Worm (Caenorhabditis elegans) whole organism, L1 larva: ENCODE measurements around the gene K09C8.8.
A peak's percentile ranks its signal among the peaks of the same experiment; 100 is the strongest.

Experiments
- C04F5.9 ChIP-seq: sonication (generic microtip); optimal IDR thresholded peaks from 2 replicates; lab custom pipeline; 2016; ENCODE audit warnings: missing genetic modification characterization, missing compliant biosample characterization
- F16B12.6 ChIP-seq: fragments of 150-350 bp; optimal IDR thresholded peaks from 2 replicates; lab custom pipeline; 2014; ENCODE audit warnings: missing biosample characterization, missing genetic modification characterization
- aha-1 ChIP-seq: fragments of 150-350 bp; optimal IDR thresholded peaks from 2 replicates; lab custom pipeline; 2014; ENCODE audit warnings: missing biosample characterization, missing genetic modification characterization
- alr-1 ChIP-seq: fragments of 200-800 bp; sonication (Bioruptor generic); optimal IDR thresholded peaks from 2 replicates; lab custom pipeline; 2018; ENCODE audit warnings: borderline replicate concordance, mild to moderate bottlenecking, missing genetic modification characterization, missing compliant biosample characterization
- ama-1 ChIP-seq: fragments of 150-350 bp; optimal IDR thresholded peaks from 2 replicates; lab custom pipeline; 2014
- blmp-1 ChIP-seq: fragments of 150-350 bp; optimal IDR thresholded peaks from 2 replicates; lab custom pipeline; 2014; ENCODE audit warnings: missing biosample characterization, missing genetic modification characterization
- ceh-8 ChIP-seq: fragments of 200-800 bp; sonication (Bioruptor generic); optimal IDR thresholded peaks from 2 replicates; lab custom pipeline; 2018; ENCODE audit warnings: mild to moderate bottlenecking, missing genetic modification characterization, moderate library complexity, missing compliant biosample characterization
- ces-1 ChIP-seq: fragments of 150-350 bp; optimal IDR thresholded peaks from 2 replicates; lab custom pipeline; 2014; ENCODE audit warnings: missing biosample characterization, missing genetic modification reagents, missing genetic modification characterization
- efl-1 ChIP-seq, 4 experiments: fragments of 150-350 bp; optimal IDR thresholded peaks in 3 of 4; peaks in 1 of 4; 1 replicate in 1 of 4; 2 replicates in 3 of 4; lab custom pipeline; 2014; ENCODE audit warnings: missing biosample characterization in 2 of 4, missing genetic modification characterization in 2 of 4, missing genetic modification reagents in 2 of 4
- egl-27 ChIP-seq, 2 experiments: fragments of 150-350 bp in 1 of 2; sonication (generic microtip); optimal IDR thresholded peaks; 3 replicates each; lab custom pipeline; 2017 to 2018; ENCODE audit warnings: missing biosample characterization in 2 of 2, missing genetic modification characterization in 2 of 2, missing genetic modification reagents in 2 of 2
- elt-2 ChIP-seq: sonication (generic microtip); optimal IDR thresholded peaks from 2 replicates; lab custom pipeline; 2016; ENCODE audit warnings: missing genetic modification characterization, mild to moderate bottlenecking, inconsistent platforms, missing compliant biosample characterization, missing genetic modification reagents
- elt-3 ChIP-seq, 6 experiments: fragments of 150-350 bp in 1 of 6; sonication (generic microtip); optimal IDR thresholded peaks; 2 replicates each; lab custom pipeline; 2017 to 2018; ENCODE audit warnings: missing biosample characterization in 6 of 6, missing genetic modification characterization in 6 of 6, inconsistent platforms in 1 of 6
- ets-5 ChIP-seq: fragments of 200-800 bp; sonication (Bioruptor generic); IDR thresholded peaks from 2 replicates; pipeline ENCODE4 v1.3.6; 2022; ENCODE audit warnings: missing genetic modification characterization, missing compliant biosample characterization
- fkh-4 ChIP-seq: sonication (generic microtip); optimal IDR thresholded peaks from 2 replicates; lab custom pipeline; 2016; ENCODE audit warnings: missing compliant biosample characterization, missing genetic modification characterization, borderline replicate concordance
- hlh-4 ChIP-seq: sonication (generic microtip); optimal IDR thresholded peaks from 2 replicates; lab custom pipeline; 2016; ENCODE audit warnings: mild to moderate bottlenecking, missing genetic modification characterization, missing compliant biosample characterization
- hpl-2 ChIP-seq: fragments of 150-350 bp; optimal IDR thresholded peaks from 2 replicates; lab custom pipeline; 2014; ENCODE audit warnings: missing biosample characterization, missing genetic modification reagents, missing genetic modification characterization
- lin-14 ChIP-seq: fragments of 200-800 bp; sonication (Bioruptor generic); optimal IDR thresholded peaks from 2 replicates; lab custom pipeline; 2018; ENCODE audit warnings: mild to moderate bottlenecking, missing genetic modification characterization, moderate library complexity, missing compliant biosample characterization
- lin-15B ChIP-seq: fragments of 150-350 bp; sonication (generic microtip); optimal IDR thresholded peaks from 3 replicates; lab custom pipeline; 2014; ENCODE audit warnings: missing biosample characterization, missing genetic modification characterization
- lin-35 ChIP-seq, 2 experiments: fragments of 150-350 bp; optimal IDR thresholded peaks; 2 replicates each; lab custom pipeline; 2014; ENCODE audit warnings: missing biosample characterization in 2 of 2, missing genetic modification characterization in 2 of 2, missing genetic modification reagents in 2 of 2
- lsy-2 ChIP-seq, 2 experiments: fragments of 150-350 bp; optimal IDR thresholded peaks; 2 replicates each; lab custom pipeline; 2014; ENCODE audit warnings: missing biosample characterization in 2 of 2, missing genetic modification characterization in 2 of 2
- mab-9 ChIP-seq: fragments of 200-800 bp; sonication (Bioruptor generic); IDR thresholded peaks from 2 replicates; pipeline ENCODE4 v1.3.6; 2022; ENCODE audit warnings: missing genetic modification reagents, missing genetic modification characterization, missing compliant biosample characterization
- mep-1 ChIP-seq: fragments of 150-350 bp; optimal IDR thresholded peaks from 2 replicates; lab custom pipeline; 2014; ENCODE audit warnings: missing biosample characterization, missing genetic modification characterization
- nhr-11 ChIP-seq: fragments of 150-350 bp; optimal IDR thresholded peaks from 2 replicates; lab custom pipeline; 2014; ENCODE audit warnings: missing biosample characterization, missing genetic modification characterization
- nhr-19 ChIP-seq: fragments of 200-800 bp; sonication (Bioruptor generic); conservative IDR thresholded peaks from 2 replicates; pipeline ENCODE4 v1.3.6; 2022; ENCODE audit warnings: missing genetic modification characterization, missing compliant biosample characterization
- nhr-20 ChIP-seq: sonication (generic microtip); optimal IDR thresholded peaks from 2 replicates; lab custom pipeline; 2016; ENCODE audit warnings: mild to moderate bottlenecking, missing genetic modification characterization, missing compliant biosample characterization
- nhr-28 ChIP-seq: fragments of 150-350 bp; optimal IDR thresholded peaks from 2 replicates; lab custom pipeline; 2014; ENCODE audit warnings: missing biosample characterization, missing genetic modification characterization
- nhr-47 ChIP-seq: sonication (generic microtip); optimal IDR thresholded peaks from 2 replicates; lab custom pipeline; 2016; ENCODE audit warnings: mild to moderate bottlenecking, missing genetic modification characterization, moderate library complexity, missing compliant biosample characterization
- nhr-76 ChIP-seq: sonication (generic microtip); optimal IDR thresholded peaks from 2 replicates; lab custom pipeline; 2017; ENCODE audit warnings: missing biosample characterization, missing genetic modification characterization
- nhr-84 ChIP-seq: sonication (generic microtip); optimal IDR thresholded peaks from 2 replicates; lab custom pipeline; 2017; ENCODE audit warnings: missing biosample characterization, missing genetic modification characterization
- nhr-85 ChIP-seq: sonication (generic microtip); peaks from one replicate; lab custom pipeline; 2016; ENCODE audit warnings: missing genetic modification characterization, inconsistent platforms, missing compliant biosample characterization
- nhr-90 ChIP-seq: sonication (generic microtip); optimal IDR thresholded peaks from 2 replicates; lab custom pipeline; 2016; ENCODE audit warnings: mild to moderate bottlenecking, missing genetic modification characterization, missing compliant biosample characterization; ENCODE audit not compliant: poor library complexity
- pqm-1 ChIP-seq: sonication (generic microtip); optimal IDR thresholded peaks from 3 replicates; lab custom pipeline; 2017; ENCODE audit warnings: missing biosample characterization, missing genetic modification characterization
- rnt-1 ChIP-seq: sonication (generic microtip); optimal IDR thresholded peaks from 2 replicates; lab custom pipeline; 2016; ENCODE audit warnings: mild to moderate bottlenecking, missing genetic modification characterization, moderate library complexity, missing compliant biosample characterization
- skn-1 ChIP-seq: fragments of 150-350 bp; optimal IDR thresholded peaks from 2 replicates; lab custom pipeline; 2014; ENCODE audit warnings: missing biosample characterization, missing genetic modification characterization
- snpc-4 ChIP-seq: fragments of 150-350 bp; optimal IDR thresholded peaks from 2 replicates; lab custom pipeline; 2014; ENCODE audit warnings: missing biosample characterization, missing genetic modification characterization
- sox-4 ChIP-seq: sonication (generic microtip); optimal IDR thresholded peaks from 2 replicates; lab custom pipeline; 2016; ENCODE audit warnings: missing genetic modification characterization, missing compliant biosample characterization
- swsn-7 ChIP-seq: sonication (generic microtip); optimal IDR thresholded peaks from 2 replicates; lab custom pipeline; 2016; ENCODE audit warnings: missing genetic modification characterization, missing compliant biosample characterization
- tlp-1 ChIP-seq: fragments of 150-350 bp; optimal IDR thresholded peaks from 2 replicates; lab custom pipeline; 2014; ENCODE audit warnings: missing biosample characterization, missing genetic modification characterization
- unc-130 ChIP-seq: fragments of 150-350 bp; optimal IDR thresholded peaks from 2 replicates; lab custom pipeline; 2017; ENCODE audit warnings: missing biosample characterization, missing genetic modification characterization, inconsistent platforms
- unc-30 ChIP-seq: sonication (generic microtip); optimal IDR thresholded peaks from 2 replicates; lab custom pipeline; 2017; ENCODE audit warnings: missing biosample characterization, missing genetic modification characterization
- unc-86 ChIP-seq: sonication (generic microtip); optimal IDR thresholded peaks from 2 replicates; lab custom pipeline; 2016; ENCODE audit warnings: missing genetic modification characterization, missing compliant biosample characterization
- ztf-11 ChIP-seq, 2 experiments: sonication (generic microtip); optimal IDR thresholded peaks; 2 replicates each; lab custom pipeline; 2016 to 2017; ENCODE audit warnings: missing genetic modification characterization in 2 of 2, missing biosample characterization in 1 of 2, missing compliant biosample characterization in 1 of 2

K09C8.8 gene

DNA sequence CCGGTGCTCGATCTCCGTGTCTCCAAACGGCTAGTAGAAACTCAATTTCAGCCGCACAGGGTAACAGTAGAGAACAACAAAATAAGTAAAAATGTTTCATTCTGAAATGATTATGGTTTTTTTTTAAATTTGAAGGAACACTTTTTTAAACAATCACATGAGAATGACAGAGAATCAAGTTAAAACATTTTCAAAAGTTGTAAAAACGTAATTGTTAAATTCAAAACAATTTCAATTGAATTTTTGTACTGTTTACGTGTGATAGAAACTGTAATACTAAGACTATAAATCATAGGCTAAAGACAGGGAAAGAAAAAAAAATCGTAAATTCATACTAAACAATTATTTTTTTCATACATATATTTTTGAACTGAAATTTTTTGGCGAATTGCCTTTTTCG is 29.5 kb upstream of the K09C8.8 start, which contains the start of gene pho-7:
pho-7 (minus strand) TSS at position 101 of the 400 bp plus-strand sequence.
- no peak for TF ChIP-seq swsn-7
- no peak for TF ChIP-seq ztf-11 (tag; optimal IDR thresholded peaks at IDR 0.05; lab: Kevin White, UChicago)
- TF ChIP-seq mep-1 = no peak
- TF ChIP-seq tlp-1 (tag; lab: Kevin White, UChicago) = no peak
- TF ChIP-seq ceh-8 = no peak
- no peak for TF ChIP-seq lin-35 (GFP tag; optimal IDR thresholded peaks at IDR 0.05; lab: Kevin White, UChicago)
- TF ChIP-seq nhr-76 (tag; lab: Kevin White, UChicago) = no peak
- no peak for TF ChIP-seq unc-86
- TF ChIP-seq mab-9 = no peak
- TF ChIP-seq alr-1 = no peak
- TF ChIP-seq elt-2 = no peak
- TF ChIP-seq nhr-19 (GFP tag; lab: Robert Waterston, UW) = no peak
- TF ChIP-seq lsy-2 (tag; optimal IDR thresholded peaks at IDR 0.05; lab: Kevin White, UChicago) = no peak
- no peak for TF ChIP-seq C04F5.9
- no peak for TF ChIP-seq nhr-90 (tag; lab: Kevin White, UChicago)
- TF ChIP-seq aha-1 (tag; lab: Kevin White, UChicago) = no peak

DNA sequence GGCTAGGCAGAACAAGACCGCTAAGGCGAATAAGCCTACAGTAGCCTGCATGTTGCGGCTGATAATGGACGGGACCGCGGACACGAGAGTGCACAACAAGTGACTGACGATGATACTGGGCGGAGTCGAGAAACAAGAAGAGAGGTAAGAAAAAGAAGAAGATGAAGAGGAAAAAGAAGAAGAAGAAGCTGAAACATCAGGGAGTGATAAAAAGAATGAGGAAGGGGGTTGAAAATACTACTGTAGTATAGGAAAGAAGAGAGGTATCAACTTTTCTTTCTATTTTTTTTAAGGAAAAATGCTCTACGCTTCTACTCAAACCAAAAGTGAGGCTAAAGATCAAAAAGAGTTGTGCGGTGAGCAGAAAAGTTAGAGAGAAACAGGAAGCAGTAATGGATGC is 21.9 kb upstream of the K09C8.8 start, which contains the start of gene T21B6.3:
T21B6.3 (minus strand) TSS at position 101 of the 400 bp plus-strand sequence.
- TF ChIP-seq unc-130 (no peak), efl-1 (optimal IDR thresholded peaks at IDR 0.05; lab: Kevin White, UChicago) (no peak), efl-1 (GFP tag; optimal IDR thresholded peaks at IDR 0.05 in 1 of 2; lab: Kevin White, UChicago) (peak in 1 of 2 experiments; percentile 41)

DNA sequence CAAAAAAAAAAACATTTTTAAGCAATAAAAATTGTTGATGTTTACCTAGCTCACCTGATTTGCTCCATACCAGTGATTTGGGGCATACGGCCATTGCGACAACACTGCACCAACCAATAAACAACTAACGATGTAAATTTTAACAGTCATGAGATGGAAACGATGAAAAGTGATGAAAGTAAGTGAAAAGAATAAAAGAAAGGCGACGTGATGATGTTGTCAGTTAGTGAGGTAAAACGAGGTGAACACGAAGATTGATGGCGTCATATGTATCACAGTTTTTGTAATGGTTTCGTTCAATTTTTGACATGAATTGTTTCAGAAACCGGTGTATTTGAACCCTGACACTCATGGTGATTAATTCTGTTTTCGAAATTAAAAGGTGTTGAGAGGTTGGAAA is 19.6 kb upstream of the K09C8.8 start, which contains the start of gene K09C8.7:
K09C8.7 (minus strand) TSS at position 226 of the 400 bp plus-strand sequence.
- TF ChIP-seq lin-35 (GFP tag; optimal IDR thresholded peaks at IDR 0.05; lab: Kevin White, UChicago) (peak in 1 of 2 experiments; percentile 9), egl-27 (tag; optimal IDR thresholded peaks at IDR 0.05; lab: Kevin White, UChicago) (no peak), ztf-11 (tag; optimal IDR thresholded peaks at IDR 0.05; lab: Kevin White, UChicago) (no peak), blmp-1 (tag; lab: Kevin White, UChicago) (peak; percentile 60), pqm-1 (tag; lab: Kevin White, UChicago) (no peak)

DNA sequence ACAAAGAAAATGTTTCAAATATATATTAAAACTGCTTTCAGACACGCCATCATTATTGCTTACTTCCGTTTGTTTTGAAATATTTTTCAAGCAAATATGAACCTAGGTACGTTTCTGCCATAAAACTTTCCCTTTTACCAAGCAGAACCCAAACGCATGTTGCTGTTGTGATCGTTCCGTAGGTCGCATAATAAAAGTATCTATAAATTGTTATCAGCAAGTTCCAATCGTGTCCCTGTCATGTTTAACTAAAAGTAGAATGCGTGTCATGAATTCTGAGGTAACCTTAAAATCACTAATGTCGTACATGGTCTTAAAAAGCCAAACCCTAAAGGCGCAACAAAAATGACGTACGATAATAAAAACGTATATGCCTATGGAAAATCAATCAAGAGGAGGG is 18.8 kb upstream of the K09C8.8 start:
- TF ChIP-seq nhr-28 (tag; lab: Kevin White, UChicago) (no peak), lin-14 (no peak), nhr-11 (tag; lab: Kevin White, UChicago) (no peak), ama-1 (lab: Kevin White, UChicago) (no peak), hlh-4 (no peak), snpc-4 (tag; lab: Kevin White, UChicago) (no peak), ces-1 (GFP tag; lab: Kevin White, UChicago) (no peak), nhr-47 (tag; lab: Kevin White, UChicago) (no peak), nhr-76 (tag; lab: Kevin White, UChicago) (no peak), unc-86 (no peak), lin-15B (tag; lab: Kevin White, UChicago) (no peak), rnt-1 (tag; lab: Kevin White, UChicago) (no peak), nhr-20 (tag; lab: Kevin White, UChicago) (no peak)

DNA sequence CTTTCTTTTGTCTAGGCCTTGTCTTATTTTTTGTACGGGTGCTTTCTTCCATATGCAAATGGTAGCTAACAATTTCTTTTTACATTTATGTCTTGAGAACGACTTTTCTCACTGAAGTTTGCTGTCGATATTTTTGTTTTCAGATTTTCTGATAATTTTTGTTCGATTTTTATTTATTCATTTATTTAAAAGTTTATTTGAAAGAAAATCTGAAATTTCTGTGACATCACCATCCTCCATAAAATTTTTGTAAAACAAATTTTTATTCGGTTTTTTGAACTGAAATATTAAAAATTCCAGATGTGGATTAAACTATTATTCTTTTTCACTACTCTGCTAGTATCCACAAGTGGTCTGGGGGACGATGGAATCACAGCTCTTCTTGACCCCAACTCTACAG is 16.9 kb upstream of the K09C8.8 start, which contains the start of gene pbo-4:
pbo-4 (plus strand) TSS at position 301 of the 400 bp plus-strand sequence.
- TF ChIP-seq swsn-7 = no peak
- TF ChIP-seq skn-1 (tag; lab: Kevin White, UChicago) = no peak
- no peak for TF ChIP-seq tlp-1 (tag; lab: Kevin White, UChicago)
- no peak for TF ChIP-seq nhr-85
- no peak for TF ChIP-seq ama-1 (lab: Kevin White, UChicago)
- no peak for TF ChIP-seq nhr-28 (tag; lab: Kevin White, UChicago)
- no peak for TF ChIP-seq F16B12.6 (tag; lab: Kevin White, UChicago)
- no peak for TF ChIP-seq nhr-84 (tag; lab: Kevin White, UChicago)
- TF ChIP-seq sox-4 (tag; lab: Kevin White, UChicago) = no peak
- no peak for TF ChIP-seq elt-3 (tag; optimal IDR thresholded peaks at IDR 0.05; lab: Kevin White, UChicago)
- TF ChIP-seq unc-30 = no peak
- TF ChIP-seq fkh-4 (tag; lab: Kevin White, UChicago) = no peak
- TF ChIP-seq ces-1 (GFP tag; lab: Kevin White, UChicago) = no peak
- TF ChIP-seq hpl-2 (GFP tag; lab: Kevin White, UChicago) = no peak
- no peak for TF ChIP-seq ets-5 (GFP tag; lab: Robert Waterston, UW)
- TF ChIP-seq, all 84 proteins: peak for 0
